Worm (Caenorhabditis elegans): ENCODE measurements around the gene ceh-62.

DNA sequence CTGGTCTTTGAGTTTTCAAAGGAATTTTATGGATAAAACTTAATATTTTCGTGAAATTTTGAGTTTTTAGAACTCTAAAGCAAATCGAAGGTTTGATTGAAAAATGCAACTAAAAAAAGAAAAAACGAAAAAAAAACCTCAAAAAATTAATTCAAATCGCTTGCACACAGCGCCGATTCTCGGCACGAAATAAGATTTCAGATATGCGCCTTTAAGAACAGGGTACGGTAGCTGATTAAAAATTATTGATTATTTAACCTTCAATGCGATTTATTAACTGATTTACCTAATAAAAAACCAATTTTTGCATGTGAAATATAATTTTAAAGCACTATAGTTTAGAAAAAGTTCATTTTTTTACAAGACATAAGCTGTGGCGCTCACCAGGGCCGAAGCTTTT lies 47.3 kb downstream of the ceh-62 start:
- TF ChIP-seq ceh-31 (tag; optimal IDR thresholded peaks at IDR 0.05) (no peak), hlh-15 (tag; optimal IDR thresholded peaks at IDR 0.05) (no peak), fkh-10 (GFP tag; optimal IDR thresholded peaks at IDR 0.05) (no peak), nhr-232 (tag; optimal IDR thresholded peaks at IDR 0.05) (no peak), pag-3 (tag; optimal IDR thresholded peaks at IDR 0.05; ENCODE audit: borderline replicate concordance) (no peak), ceh-6 (GFP tag; optimal IDR thresholded peaks at IDR 0.05) (no peak)

Data from whole organism, late embryonic.